Fruit fly (Drosophila melanogaster): Measurements from ENCODE around the gene loqs.

The loqs gene

DNA sequence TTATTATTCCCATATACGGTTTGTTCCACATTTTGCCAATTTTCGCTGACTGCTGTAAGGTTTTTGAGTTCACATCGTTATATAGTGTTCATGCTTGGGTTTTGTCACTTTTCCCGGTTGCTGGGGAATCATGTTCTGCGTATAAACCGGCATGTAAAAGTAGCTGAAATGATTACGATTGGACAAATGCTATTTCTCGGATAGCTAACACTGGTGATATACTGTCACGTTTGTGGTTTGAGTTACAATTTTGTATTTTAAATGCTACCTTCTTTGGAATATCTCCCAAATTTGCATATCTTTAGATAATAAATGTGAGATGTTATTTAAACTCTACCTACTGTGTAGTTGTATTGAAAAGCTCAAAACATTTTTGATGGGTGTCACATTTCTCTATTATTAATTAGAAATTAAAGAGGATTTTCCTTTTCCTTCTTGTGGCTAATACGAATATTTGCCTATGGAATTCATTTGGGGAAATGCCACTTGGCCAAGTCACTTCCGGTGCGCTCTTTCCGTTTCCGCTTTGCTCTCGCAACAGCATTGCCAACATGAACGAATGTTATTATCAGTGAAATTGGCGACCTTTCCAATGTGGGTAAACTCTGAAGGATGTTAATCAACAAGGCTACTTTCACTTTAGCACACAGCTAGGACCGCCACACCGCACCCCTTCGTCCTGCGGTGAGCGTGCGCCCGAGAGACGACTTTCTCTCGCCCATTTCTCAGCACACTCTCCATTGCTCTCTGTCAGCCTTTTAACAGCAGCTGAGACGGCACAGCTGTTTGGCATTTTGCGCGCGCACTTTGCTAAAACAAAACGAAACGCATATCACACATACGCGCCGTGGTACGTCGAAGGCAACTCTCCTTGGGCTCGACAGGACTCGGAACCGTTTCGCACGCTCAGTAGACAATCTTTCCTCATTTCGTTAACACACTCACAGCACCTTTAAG is 32.4 kb downstream of the loqs start, which contains the start of the genes CG16956, CG42784 and CG43850:
Gene CG16956, minus strand, starts transcription at position 51 of the 957 bp plus-strand sequence.
Gene CG42784, plus strand, starts transcription at position 907 of the 957 bp plus-strand sequence.
Gene CG43850, plus strand, starts transcription at position 907 of the 957 bp plus-strand sequence.
- TF ChIP-seq vri (GFP tag; optimal IDR thresholded peaks at IDR 0.05) (no peak), CG8119 (GFP tag; IDR thresholded peaks at IDR 0.05) (no peak), Smox (GFP tag; optimal IDR thresholded peaks at IDR 0.05) (no peak), salr (GFP tag; optimal IDR thresholded peaks at IDR 0.05) (peak in 1 of 2 experiments; percentile 14), Hr4 (GFP tag; optimal IDR thresholded peaks at IDR 0.05) (no peak), ss (GFP tag; optimal IDR thresholded peaks at IDR 0.05) (peak in 1 of 2 experiments; percentile 34), CG6808 (GFP tag; optimal IDR thresholded peaks at IDR 0.05) (peak; percentile 27), Eip75B (GFP tag; optimal IDR thresholded peaks at IDR 0.05) (peak; percentile 7), CG7368 (GFP tag; optimal IDR thresholded peaks at IDR 0.05) (no peak), dac (GFP tag; optimal IDR thresholded peaks at IDR 0.05) (no peak), Eip78C (GFP tag) (peak; percentile 57), Ets96B (tag; optimal IDR thresholded peaks at IDR 0.05) (no peak), CG9139 (GFP tag; optimal IDR thresholded peaks at IDR 0.05) (no peak), CG11902 (GFP tag; optimal IDR thresholded peaks at IDR 0.05) (no peak), fkh (GFP tag; optimal IDR thresholded peaks at IDR 0.05) (no peak), Blimp-1 (GFP tag; optimal IDR thresholded peaks at IDR 0.05) (no peak), fd85E (GFP tag; optimal IDR thresholded peaks at IDR 0.05) (no peak), CG6854 (GFP tag; optimal IDR thresholded peaks at IDR 0.05) (no peak), Lpt (GFP tag; optimal IDR thresholded peaks at IDR 0.05) (no peak), CG3919 (GFP tag; optimal IDR thresholded peaks at IDR 0.05) (no peak), svp (GFP tag) (peak; percentile 15), acj6 (GFP tag; optimal IDR thresholded peaks at IDR 0.05) (no peak), fd59A (GFP tag; optimal IDR thresholded peaks at IDR 0.05) (peak; percentile 10), Sox14 (GFP tag; optimal IDR thresholded peaks at IDR 0.05) (no peak), dsx (GFP tag; optimal IDR thresholded peaks at IDR 0.05; ENCODE audit: poor library complexity, severe bottlenecking) (no peak), CG34406 (GFP tag; optimal IDR thresholded peaks at IDR 0.05) (peak; percentile 2), CG31627 (GFP tag; optimal IDR thresholded peaks at IDR 0.05) (no peak), CG32006 (GFP tag; optimal IDR thresholded peaks at IDR 0.05) (no peak), CG6792 (GFP tag; optimal IDR thresholded peaks at IDR 0.05) (no peak), Eip93F (GFP tag; optimal IDR thresholded peaks at IDR 0.05) (no peak), CG10669 (GFP tag; optimal IDR thresholded peaks at IDR 0.05) (no peak), achi (GFP tag; optimal IDR thresholded peaks at IDR 0.05) (peak; percentile 17), CG16779 (tag; optimal IDR thresholded peaks at IDR 0.05) (no peak)

DNA sequence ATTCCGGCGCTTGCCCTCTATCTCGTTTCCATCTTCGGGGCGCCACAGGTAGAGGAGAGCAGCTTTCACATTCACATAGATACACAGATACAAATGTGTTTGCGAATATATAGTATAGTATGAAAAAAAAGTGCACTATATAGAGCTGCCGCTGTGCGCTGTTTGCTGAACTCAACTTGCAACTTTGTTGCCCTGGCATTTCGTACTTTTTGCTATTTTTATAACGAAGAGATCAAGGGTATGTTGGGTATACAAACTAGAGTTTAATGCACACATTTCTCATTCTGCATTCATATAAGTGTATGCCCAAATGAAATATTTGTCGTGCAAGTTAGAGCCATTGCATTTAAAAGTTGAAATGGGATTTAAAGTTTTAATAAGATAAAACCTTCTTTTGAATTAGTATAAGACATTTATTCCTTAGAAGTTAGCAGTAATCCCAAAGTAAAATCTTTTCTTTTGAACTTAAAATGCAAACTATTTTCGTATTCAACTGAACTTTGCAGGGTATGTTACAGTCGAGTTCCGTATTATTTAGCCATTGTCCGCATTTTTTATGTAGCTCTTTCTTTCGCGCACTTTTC is 48.6 kb downstream of the loqs start:
- TF ChIP-seq esn (GFP tag; optimal IDR thresholded peaks at IDR 0.05) (no peak), Hr4 (GFP tag; optimal IDR thresholded peaks at IDR 0.05) (peak; percentile 63), CG3032 (tag; optimal IDR thresholded peaks at IDR 0.05) (no peak), Eip93F (GFP tag; optimal IDR thresholded peaks at IDR 0.05) (no peak), CG11902 (GFP tag; optimal IDR thresholded peaks at IDR 0.05) (no peak), Gug (GFP tag; IDR thresholded peaks at IDR 0.05) (no peak), CG31627 (GFP tag; optimal IDR thresholded peaks at IDR 0.05) (no peak), dsx (GFP tag; optimal IDR thresholded peaks at IDR 0.05; ENCODE audit: poor library complexity, severe bottlenecking) (peak; percentile 92), dac (GFP tag; optimal IDR thresholded peaks at IDR 0.05) (no peak), CG1621 (tag; optimal IDR thresholded peaks at IDR 0.05) (no peak), CG9139 (GFP tag; optimal IDR thresholded peaks at IDR 0.05) (no peak), CG10669 (GFP tag; optimal IDR thresholded peaks at IDR 0.05) (no peak), achi (GFP tag; optimal IDR thresholded peaks at IDR 0.05) (no peak), lz (GFP tag; optimal IDR thresholded peaks at IDR 0.05) (no peak), spab (GFP tag; optimal IDR thresholded peaks at IDR 0.05) (no peak), CG7368 (GFP tag; optimal IDR thresholded peaks at IDR 0.05) (no peak), CG6276 (GFP tag; optimal IDR thresholded peaks at IDR 0.05) (peak; percentile 35), CG6808 (GFP tag; optimal IDR thresholded peaks at IDR 0.05) (no peak), Lpt (GFP tag; optimal IDR thresholded peaks at IDR 0.05) (peak; percentile 27), Sox14 (GFP tag; optimal IDR thresholded peaks at IDR 0.05) (no peak), fd85E (GFP tag; optimal IDR thresholded peaks at IDR 0.05) (no peak), CG6792 (GFP tag; optimal IDR thresholded peaks at IDR 0.05) (no peak), Sox15 (GFP tag; optimal IDR thresholded peaks at IDR 0.05) (no peak), CG32006 (GFP tag; optimal IDR thresholded peaks at IDR 0.05) (peak; percentile 61), topi (GFP tag; optimal IDR thresholded peaks at IDR 0.05) (no peak), Smox (GFP tag; optimal IDR thresholded peaks at IDR 0.05) (no peak), CG15336 (GFP tag; IDR thresholded peaks at IDR 0.05) (0 out of 2 replicates have a peak, but pooled peaks have one; percentile 43), CG8632 (GFP tag; optimal IDR thresholded peaks at IDR 0.05) (no peak), Eip75B (GFP tag; optimal IDR thresholded peaks at IDR 0.05) (peak; percentile 9)
